Worm (Caenorhabditis elegans) whole organism, mixed stage, embryonic: ENCODE results near the gene ins-4.

ENCODE experiments used
- bed-3 ChIP-seq: fragments of 200-800 bp; sonication (Bioruptor generic); optimal IDR thresholded peaks from 3 replicates; lab custom pipeline; 2018; ENCODE audit warnings: mild to moderate bottlenecking, missing genetic modification characterization, moderate library complexity, missing compliant biosample characterization
- ceh-39 ChIP-seq: fragments of 150-350 bp; optimal IDR thresholded peaks from 2 replicates; lab custom pipeline; 2014; ENCODE audit warnings: missing biosample characterization, missing genetic modification characterization
- ceh-43 ChIP-seq: fragments of 200-800 bp; sonication (Bioruptor generic); optimal IDR thresholded peaks from 2 replicates; lab custom pipeline; 2018; ENCODE audit warnings: mild to moderate bottlenecking, missing genetic modification characterization, moderate library complexity, missing compliant biosample characterization
- ceh-83 ChIP-seq: fragments of 200-800 bp; sonication (Bioruptor generic); optimal IDR thresholded peaks from 2 replicates; lab custom pipeline; 2018; ENCODE audit warnings: mild to moderate bottlenecking, missing genetic modification characterization, missing compliant biosample characterization
- ces-1 ChIP-seq: fragments of 150-350 bp; optimal IDR thresholded peaks from 2 replicates; lab custom pipeline; 2014; ENCODE audit warnings: missing biosample characterization, missing genetic modification reagents, missing genetic modification characterization
- cnd-1 ChIP-seq: fragments of 200-800 bp; sonication (Bioruptor generic); optimal IDR thresholded peaks from 2 replicates; lab custom pipeline; 2018; ENCODE audit warnings: mild to moderate bottlenecking, missing genetic modification characterization, missing compliant biosample characterization
- drap-1 ChIP-seq: fragments of 200-800 bp; sonication (Bioruptor generic); optimal IDR thresholded peaks from 3 replicates; lab custom pipeline; 2018; ENCODE audit warnings: mild to moderate bottlenecking, missing genetic modification characterization, missing compliant biosample characterization
- elt-3 ChIP-seq: fragments of 150-350 bp; optimal IDR thresholded peaks from 2 replicates; lab custom pipeline; 2014; ENCODE audit warnings: missing biosample characterization, missing genetic modification characterization
- flh-1 ChIP-seq: fragments of 200-800 bp; sonication (Bioruptor generic); optimal IDR thresholded peaks from 2 replicates; lab custom pipeline; 2018; ENCODE audit warnings: mild to moderate bottlenecking, missing genetic modification characterization, moderate library complexity, missing compliant biosample characterization
- hlh-1 ChIP-seq: fragments of 150-350 bp; optimal IDR thresholded peaks from 2 replicates; lab custom pipeline; 2014; ENCODE audit warnings: missing biosample characterization, missing genetic modification reagents, missing genetic modification characterization
- lin-13 ChIP-seq: fragments of 150-350 bp; optimal IDR thresholded peaks from 2 replicates; lab custom pipeline; 2014; ENCODE audit warnings: missing biosample characterization, missing genetic modification characterization
- lin-32 ChIP-seq: fragments of 200-800 bp; sonication (Bioruptor generic); optimal IDR thresholded peaks from 2 replicates; lab custom pipeline; 2018; ENCODE audit warnings: mild to moderate bottlenecking, missing genetic modification characterization, missing compliant biosample characterization
- lsy-2 ChIP-seq: fragments of 150-350 bp; optimal IDR thresholded peaks from 2 replicates; lab custom pipeline; 2014; ENCODE audit warnings: missing biosample characterization, missing genetic modification characterization
- mep-1 ChIP-seq: fragments of 150-350 bp; optimal IDR thresholded peaks from 2 replicates; lab custom pipeline; 2017; ENCODE audit warnings: missing biosample characterization, missing genetic modification reagents, missing genetic modification characterization, inconsistent platforms
- mls-2 ChIP-seq: sonication (generic microtip); optimal IDR thresholded peaks from 2 replicates; lab custom pipeline; 2016; ENCODE audit warnings: mild to moderate bottlenecking, missing genetic modification characterization, moderate library complexity, missing compliant biosample characterization
- nhr-12 ChIP-seq: fragments of 150-350 bp; optimal IDR thresholded peaks from 2 replicates; lab custom pipeline; 2014; ENCODE audit warnings: missing biosample characterization, missing genetic modification characterization
- nhr-237 ChIP-seq: fragments of 150-350 bp; optimal IDR thresholded peaks from 2 replicates; lab custom pipeline; 2014; ENCODE audit warnings: missing biosample characterization, missing genetic modification characterization
- nhr-28 ChIP-seq: fragments of 150-350 bp; optimal IDR thresholded peaks from 2 replicates; lab custom pipeline; 2014; ENCODE audit warnings: missing biosample characterization, missing genetic modification characterization
- sem-2 ChIP-seq: fragments of 200-800 bp; sonication (Bioruptor generic); optimal IDR thresholded peaks from 2 replicates; lab custom pipeline; 2018; ENCODE audit warnings: mild to moderate bottlenecking, missing genetic modification characterization, missing compliant biosample characterization
- snpc-4 ChIP-seq: fragments of 150-350 bp; optimal IDR thresholded peaks from 2 replicates; lab custom pipeline; 2014; ENCODE audit warnings: missing biosample characterization, missing genetic modification characterization
- sptf-1 ChIP-seq: sonication (generic microtip); optimal IDR thresholded peaks from 2 replicates; lab custom pipeline; 2017; ENCODE audit warnings: mild to moderate bottlenecking, missing genetic modification characterization, moderate library complexity, missing compliant biosample characterization
- tbx-8 ChIP-seq: fragments of 200-800 bp; sonication (Bioruptor generic); optimal IDR thresholded peaks from 2 replicates; lab custom pipeline; 2018; ENCODE audit warnings: mild to moderate bottlenecking, missing genetic modification characterization, moderate library complexity, missing compliant biosample characterization
- unc-120 ChIP-seq: sonication (generic microtip); optimal IDR thresholded peaks from 2 replicates; lab custom pipeline; 2017; ENCODE audit warnings: missing genetic modification characterization, missing compliant biosample characterization; ENCODE audit not compliant: poor library complexity, severe bottlenecking
- unc-39 ChIP-seq: fragments of 150-350 bp; optimal IDR thresholded peaks from 2 replicates; lab custom pipeline; 2014; ENCODE audit warnings: missing biosample characterization, missing genetic modification characterization
- unc-62 ChIP-seq: fragments of 150-350 bp; optimal IDR thresholded peaks from 2 replicates; lab custom pipeline; 2014; ENCODE audit warnings: missing biosample characterization, missing genetic modification reagents, missing genetic modification characterization
- zip-8 ChIP-seq: fragments of 150-350 bp; optimal IDR thresholded peaks from 2 replicates; lab custom pipeline; 2014; ENCODE audit warnings: missing biosample characterization, missing genetic modification characterization

The ins-4 gene

ce11 chrII:5955638-5956167 is 40.5 kb upstream of the ins-4 start:
- TF ChIP-seq unc-62 (GFP tag; lab: Kevin White, UChicago) (peak; percentile 86), sptf-1 (tag; lab: Kevin White, UChicago) (no peak), snpc-4 (tag; lab: Kevin White, UChicago) (no peak)

ce11 chrII:5956583-5956982 is 39.6 kb upstream of the ins-4 start, which contains the start of gene casy-1:
TSS of gene casy-1 (minus strand) at chrII:5956683.
- TF ChIP-seq nhr-237, result no peak
- no peak for TF ChIP-seq flh-1 (GFP tag; lab: Kevin White, UChicago)
- TF ChIP-seq cnd-1, result no peak
- TF ChIP-seq lin-13, result no peak
- TF ChIP-seq nhr-28 (tag; lab: Kevin White, UChicago), result no peak
- no peak for TF ChIP-seq ceh-43
- TF ChIP-seq tbx-8 (GFP tag; lab: Kevin White, UChicago), result no peak
- no peak for TF ChIP-seq bed-3 (GFP tag; lab: Kevin White, UChicago)
- no peak for TF ChIP-seq mep-1 (tag; lab: Kevin White, UChicago)
- TF ChIP-seq sptf-1 (tag; lab: Kevin White, UChicago), result no peak
- TF ChIP-seq lsy-2 (tag; lab: Kevin White, UChicago), result no peak
- TF ChIP-seq ceh-83 (GFP tag; lab: Kevin White, UChicago), result no peak
- no peak for TF ChIP-seq snpc-4 (tag; lab: Kevin White, UChicago)
- TF ChIP-seq unc-39 (tag; lab: Kevin White, UChicago), result no peak
- TF ChIP-seq hlh-1 (tag; lab: Kevin White, UChicago), result no peak
- no peak for TF ChIP-seq mls-2 (tag; lab: Kevin White, UChicago)
- no peak for TF ChIP-seq zip-8
- TF ChIP-seq nhr-12 (tag; lab: Kevin White, UChicago), result no peak

- TF ChIP-seq lin-32 (GFP tag; lab: Kevin White, UChicago), result no peak
Measured at ce11 chrII:5957803-5958367, 38.3 kb upstream of the ins-4 start.

ce11 chrII:5959575-5960119 is 36.5 kb upstream of the ins-4 start:
- TF ChIP-seq mep-1 (tag; lab: Kevin White, UChicago) (no peak), unc-120 (tag; lab: Kevin White, UChicago) (no peak), drap-1 (no peak), ceh-39 (tag; lab: Kevin White, UChicago) (no peak), hlh-1 (tag; lab: Kevin White, UChicago) (no peak), ces-1 (GFP tag; lab: Kevin White, UChicago) (peak; percentile 94), lin-32 (GFP tag; lab: Kevin White, UChicago) (no peak)
- TF ChIP-seq, all 35 proteins: peak for 1

- TF ChIP-seq unc-120 (tag; lab: Kevin White, UChicago) (no peak), sem-2 (GFP tag; lab: Kevin White, UChicago) (no peak), hlh-1 (tag; lab: Kevin White, UChicago) (no peak), cnd-1 (no peak), snpc-4 (tag; lab: Kevin White, UChicago) (no peak), nhr-12 (tag; lab: Kevin White, UChicago) (no peak), drap-1 (no peak), elt-3 (tag; lab: Kevin White, UChicago) (no peak), mls-2 (tag; lab: Kevin White, UChicago) (no peak)
- TF ChIP-seq, all 35 proteins: peak for 0
Measured at ce11 chrII:5961317-5961716, 34.8 kb upstream of the ins-4 start, which contains the start of gene B0034.7. TSS of gene B0034.7 (plus strand) at chrII:5961617.

- TF ChIP-seq ces-1 (GFP tag; lab: Kevin White, UChicago) (peak; percentile 19), nhr-12 (tag; lab: Kevin White, UChicago) (no peak), unc-120 (tag; lab: Kevin White, UChicago) (no peak)
Measured at ce11 chrII:5962343-5962742, 33.8 kb upstream of the ins-4 start.
